Worm (Caenorhabditis elegans): ENCODE results near the gene Y6G8.6.
"Not testable (repeated sequence)": the region's sequence is repeated elsewhere in the genome, so short reads cannot be mapped to it uniquely, and the experiment has no call there.

Y6G8.6 gene

DNA sequence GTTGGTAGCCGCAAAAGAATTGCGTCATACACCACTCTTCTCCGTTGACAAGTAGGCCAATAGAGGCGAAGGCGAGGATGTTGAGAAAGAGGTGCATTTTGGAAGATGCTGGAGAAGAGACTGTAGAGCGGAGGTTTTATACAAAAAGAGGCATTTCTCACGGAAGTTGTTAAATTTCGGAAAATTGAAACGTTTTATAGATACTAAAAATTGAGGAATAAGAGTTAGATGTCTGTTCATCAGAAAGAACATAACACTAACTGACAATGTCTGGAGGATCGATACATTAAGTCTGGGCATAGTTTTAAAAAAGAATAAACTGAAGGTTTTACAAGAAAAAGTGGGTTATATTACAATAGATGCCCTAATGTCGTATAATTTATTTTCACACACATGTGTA is 2.5 kb downstream of the Y6G8.6 start, which contains the start of gene Y6G8.14:
TSS of gene Y6G8.14 (minus strand) at position 101 of the 400 bp plus-strand sequence.
- TF ChIP-seq nhr-237 (tag; optimal IDR thresholded peaks at IDR 0.05) (no peak), skn-1 (tag; optimal IDR thresholded peaks at IDR 0.05) (no peak), jun-1 (tag; optimal IDR thresholded peaks at IDR 0.05) (no peak), egl-27 (tag; optimal IDR thresholded peaks at IDR 0.05) (no peak), R02D3.7 (tag; optimal IDR thresholded peaks at IDR 0.05) (no peak), unc-39 (tag; optimal IDR thresholded peaks at IDR 0.05) (no peak), lin-39 (tag; optimal IDR thresholded peaks at IDR 0.05) (no peak), snpc-4 (tag; optimal IDR thresholded peaks at IDR 0.05) (no peak), sea-2 (GFP tag; optimal IDR thresholded peaks at IDR 0.05) (no peak), ceh-16 (tag; optimal IDR thresholded peaks at IDR 0.05) (no peak), ceh-9 (tag; optimal IDR thresholded peaks at IDR 0.05) (no peak), elt-2 (tag; optimal IDR thresholded peaks at IDR 0.05) (no peak), ceh-82 (tag; optimal IDR thresholded peaks at IDR 0.05) (no peak), lsy-12 (tag; optimal IDR thresholded peaks at IDR 0.05) (no peak), nhr-43 (tag; optimal IDR thresholded peaks at IDR 0.05; ENCODE audit: poor library complexity, severe bottlenecking) (no peak), hmg-11 (tag; optimal IDR thresholded peaks at IDR 0.05) (no peak), ztf-4 (tag; optimal IDR thresholded peaks at IDR 0.05) (no peak), pha-4 (tag; optimal IDR thresholded peaks at IDR 0.05) (no peak)

DNA sequence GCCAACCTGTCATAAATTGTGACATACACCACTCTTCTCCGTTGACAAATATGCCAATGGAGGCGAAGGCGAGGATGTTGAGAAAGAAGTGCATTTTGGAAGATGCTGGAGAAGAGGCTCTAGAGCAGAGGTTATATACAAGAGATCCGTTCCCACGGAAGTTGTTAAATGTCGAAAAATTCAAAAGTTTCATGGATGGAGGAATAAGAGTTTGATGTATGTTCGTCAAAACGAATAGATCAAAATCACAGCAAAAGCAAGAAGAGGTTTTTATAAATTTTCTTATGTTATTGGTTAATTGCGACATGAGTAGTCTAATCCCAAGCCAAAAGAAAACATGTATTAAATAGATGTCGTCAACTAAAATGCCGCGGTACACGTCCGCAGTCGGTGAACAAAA is 6.2 kb downstream of the Y6G8.6 start, which contains the start of gene Y6G8.15:
TSS of gene Y6G8.15 (minus strand) at position 101 of the 400 bp plus-strand sequence.
- not testable (repeated sequence) for TF ChIP-seq lsy-12, nhr-67, nhr-12 (tag; optimal IDR thresholded peaks at IDR 0.05)

DNA sequence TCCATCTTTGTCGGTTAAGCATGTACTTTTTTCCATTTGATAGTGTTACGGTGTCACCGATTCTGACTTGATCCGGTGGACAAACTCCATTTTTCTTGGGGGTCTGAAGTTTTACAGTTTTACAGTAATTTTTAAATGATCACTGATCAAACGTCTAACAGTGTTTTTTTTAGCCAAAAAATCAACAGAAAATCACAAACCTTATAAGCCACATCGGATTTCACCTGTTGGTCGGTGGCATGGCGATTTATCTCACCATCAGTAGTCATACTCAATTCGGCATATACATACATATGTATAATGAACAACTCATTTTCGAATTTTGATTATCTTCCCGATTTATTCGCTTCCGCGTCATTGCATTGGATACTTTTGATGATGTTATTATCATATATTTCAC is 8.9 kb downstream of the Y6G8.6 start, which contains the start of gene srz-91:
TSS of gene srz-91 (plus strand) at position 301 of the 400 bp plus-strand sequence.
- TF ChIP-seq ceh-28 (tag; optimal IDR thresholded peaks at IDR 0.05) (no peak), lin-15B (tag; optimal IDR thresholded peaks at IDR 0.05) (no peak), elt-2 (tag; optimal IDR thresholded peaks at IDR 0.05) (no peak), fkh-2 (tag; optimal IDR thresholded peaks at IDR 0.05) (no peak), snpc-4 (tag; optimal IDR thresholded peaks at IDR 0.05) (no peak), nhr-67 (tag; optimal IDR thresholded peaks at IDR 0.05) (no peak), tbx-2 (tag; optimal IDR thresholded peaks at IDR 0.05) (no peak), nhr-25 (tag; optimal IDR thresholded peaks at IDR 0.05) (no peak), pqm-1 (tag; optimal IDR thresholded peaks at IDR 0.05) (no peak), fos-1 (tag; optimal IDR thresholded peaks at IDR 0.05) (no peak), ceh-16 (tag; optimal IDR thresholded peaks at IDR 0.05) (no peak), nhr-23 (tag; optimal IDR thresholded peaks at IDR 0.05) (no peak), ZK546.5 (tag; optimal IDR thresholded peaks at IDR 0.05) (no peak), pha-4 (tag; optimal IDR thresholded peaks at IDR 0.05) (no peak), ceh-9 (tag; optimal IDR thresholded peaks at IDR 0.05) (no peak), unc-62 (GFP tag; optimal IDR thresholded peaks at IDR 0.05) (no peak), nhr-43 (tag; optimal IDR thresholded peaks at IDR 0.05; ENCODE audit: poor library complexity, severe bottlenecking) (no peak), nhr-76 (tag; optimal IDR thresholded peaks at IDR 0.05) (no peak)

DNA sequence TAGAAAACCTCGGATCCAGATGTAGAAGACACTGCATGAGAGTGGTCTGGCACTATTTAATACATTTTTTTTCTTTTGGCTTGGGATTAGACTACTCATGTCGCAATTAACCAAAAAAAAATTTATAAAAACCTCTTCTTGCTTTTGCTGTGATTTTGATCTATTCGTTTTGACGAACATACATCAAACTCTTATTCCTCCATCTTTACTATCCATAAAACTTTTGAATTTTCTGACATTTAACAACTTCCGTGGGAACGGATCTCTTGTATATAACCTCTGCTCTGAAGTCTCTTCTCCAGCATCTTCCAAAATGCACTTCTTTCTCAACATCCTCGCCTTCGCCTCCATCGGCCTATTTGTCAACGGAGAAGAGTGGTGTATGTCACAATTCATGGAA is 10.7 kb downstream of the Y6G8.6 start, which contains the start of gene Y6G8.16:
TSS of gene Y6G8.16 (plus strand) at position 301 of the 400 bp plus-strand sequence.
- TF ChIP-seq nhr-12, aly-2, hmg-11 (tag; optimal IDR thresholded peaks at IDR 0.05): not testable (repeated sequence)

DNA sequence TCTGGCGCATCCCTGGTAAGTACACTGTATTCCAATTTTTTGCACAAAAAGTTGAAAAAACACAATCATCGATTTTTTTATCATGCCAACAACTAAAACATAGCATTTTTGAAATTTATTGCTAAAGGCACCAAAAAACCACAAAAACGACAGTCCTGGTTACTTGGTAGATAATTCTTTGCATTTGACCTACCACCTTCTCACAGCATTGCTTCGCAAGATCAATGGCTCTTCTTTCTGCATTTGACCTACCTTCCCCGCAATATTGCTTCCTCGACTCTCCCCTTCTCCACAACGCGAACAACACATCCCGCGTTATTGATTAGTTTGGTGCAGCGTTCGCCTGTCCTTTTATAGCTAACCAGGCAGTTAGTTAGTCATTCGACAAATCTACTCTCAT is 15.2 kb downstream of the Y6G8.6 start, which contains the start of gene ztf-25:
TSS of gene ztf-25 (plus strand) at position 301 of the 400 bp plus-strand sequence.
- TF ChIP-seq pha-4 (tag; optimal IDR thresholded peaks at IDR 0.05), result no peak
- no peak for TF ChIP-seq snpc-4 (tag; optimal IDR thresholded peaks at IDR 0.05)
- TF ChIP-seq aly-2 (tag; optimal IDR thresholded peaks at IDR 0.05), result no peak
- no peak for TF ChIP-seq egl-5 (tag; optimal IDR thresholded peaks at IDR 0.05)
- no peak for TF ChIP-seq mdl-1 (tag; optimal IDR thresholded peaks at IDR 0.05)
- TF ChIP-seq mml-1 (tag; optimal IDR thresholded peaks at IDR 0.05), result no peak
- no peak for TF ChIP-seq zag-1 (tag; optimal IDR thresholded peaks at IDR 0.05)
- no peak for TF ChIP-seq skn-1 (tag; optimal IDR thresholded peaks at IDR 0.05)
- no peak for TF ChIP-seq fkh-2 (tag; optimal IDR thresholded peaks at IDR 0.05)
- no peak for TF ChIP-seq fos-1 (tag; optimal IDR thresholded peaks at IDR 0.05)
- no peak for TF ChIP-seq tbx-2 (tag; optimal IDR thresholded peaks at IDR 0.05)
- TF ChIP-seq R02D3.7 (tag; optimal IDR thresholded peaks at IDR 0.05), result no peak
- TF ChIP-seq nhr-23 (tag; optimal IDR thresholded peaks at IDR 0.05), result no peak
- no peak for TF ChIP-seq elt-3 (tag; optimal IDR thresholded peaks at IDR 0.05)
- no peak for TF ChIP-seq ceh-9 (tag; optimal IDR thresholded peaks at IDR 0.05)
- TF ChIP-seq elt-2 (tag; optimal IDR thresholded peaks at IDR 0.05), result no peak

Data from whole organism, L3 larva.